Worm (Caenorhabditis elegans) whole organism, young adult: ENCODE measurements around the gene nlp-71.

Experiments
- F33H1.4 ChIP-seq: fragments of 200-800 bp; sonication (Bioruptor generic); IDR thresholded peaks from 2 replicates; pipeline ENCODE4 v1.3.6; 2022; ENCODE audit warnings: missing genetic modification reagents, missing genetic modification characterization, missing compliant biosample characterization
- F37B4.10 ChIP-seq: fragments of 200-800 bp; sonication (Bioruptor generic); IDR thresholded peaks from 2 replicates; pipeline ENCODE4 v1.3.6; 2022; ENCODE audit warnings: missing genetic modification characterization, missing compliant biosample characterization
- F39B2.1 ChIP-seq: fragments of 200-800 bp; sonication (Bioruptor generic); IDR thresholded peaks from 2 replicates; pipeline ENCODE4 v1.3.6; 2022; ENCODE audit warnings: missing genetic modification reagents, missing genetic modification characterization, missing compliant biosample characterization
- K12H6.12 ChIP-seq: fragments of 200-800 bp; sonication (Bioruptor generic); optimal IDR thresholded peaks from 2 replicates; lab custom pipeline; 2018; ENCODE audit warnings: mild to moderate bottlenecking, missing genetic modification characterization, missing compliant biosample characterization
- Y53F4B.3 ChIP-seq: fragments of 200-800 bp; sonication (Bioruptor generic); IDR thresholded peaks from 2 replicates; pipeline ENCODE4 v1.3.6; 2022; ENCODE audit warnings: missing genetic modification reagents, missing genetic modification characterization, missing compliant biosample characterization
- ZK185.1 ChIP-seq: sonication (generic microtip); optimal IDR thresholded peaks from 2 replicates; lab custom pipeline; 2016; ENCODE audit warnings: mild to moderate bottlenecking, missing genetic modification characterization, missing compliant biosample characterization; ENCODE audit not compliant: poor library complexity, severe bottlenecking
- aptf-2 ChIP-seq: fragments of 200-800 bp; sonication (Bioruptor generic); conservative IDR thresholded peaks from 2 replicates; pipeline ENCODE4 v1.3.6; 2022; ENCODE audit warnings: missing genetic modification reagents, missing genetic modification characterization, missing compliant biosample characterization
- athp-1 ChIP-seq: sonication (generic microtip); optimal IDR thresholded peaks from 2 replicates; lab custom pipeline; 2017; ENCODE audit warnings: mild to moderate bottlenecking, missing genetic modification characterization, missing compliant biosample characterization
- attf-5 ChIP-seq: fragments of 200-800 bp; sonication (Bioruptor generic); optimal IDR thresholded peaks from 2 replicates; lab custom pipeline; 2018; ENCODE audit warnings: mild to moderate bottlenecking, missing genetic modification characterization, missing compliant biosample characterization
- attf-6 ChIP-seq: fragments of 200-800 bp; sonication (Bioruptor generic); IDR thresholded peaks from 2 replicates; pipeline ENCODE4 v1.3.6; 2022; ENCODE audit warnings: missing genetic modification reagents, missing genetic modification characterization, missing compliant biosample characterization
- bed-1 ChIP-seq: fragments of 200-800 bp; sonication (Bioruptor generic); IDR thresholded peaks from 2 replicates; pipeline ENCODE4 v1.3.6; 2022; ENCODE audit warnings: missing genetic modification reagents, missing genetic modification characterization, missing compliant biosample characterization
- ccch-3 ChIP-seq: fragments of 200-800 bp; sonication (Bioruptor generic); optimal IDR thresholded peaks from 2 replicates; lab custom pipeline; 2018; ENCODE audit warnings: mild to moderate bottlenecking, missing genetic modification characterization, missing compliant biosample characterization
- cebp-2 ChIP-seq: fragments of 200-800 bp; sonication (Bioruptor generic); IDR thresholded peaks from 2 replicates; pipeline ENCODE4 v1.3.6; 2022; ENCODE audit warnings: missing genetic modification characterization, missing compliant biosample characterization
- ceh-100 ChIP-seq: fragments of 200-800 bp; sonication (Bioruptor generic); IDR thresholded peaks from 2 replicates; pipeline ENCODE4 v1.3.6; 2022; ENCODE audit warnings: missing genetic modification reagents, missing genetic modification characterization, missing compliant biosample characterization
- ceh-40 ChIP-seq: fragments of 200-800 bp; sonication (Bioruptor generic); IDR thresholded peaks from 2 replicates; pipeline ENCODE4 v1.3.6; 2022; ENCODE audit warnings: missing genetic modification characterization, missing compliant biosample characterization
- dox-1 ChIP-seq: fragments of 200-800 bp; sonication (Bioruptor generic); IDR thresholded peaks from 2 replicates; pipeline ENCODE4 v1.3.6; 2022; ENCODE audit warnings: missing genetic modification reagents, missing genetic modification characterization, missing compliant biosample characterization
- egl-44 ChIP-seq: fragments of 200-800 bp; sonication (Bioruptor generic); IDR thresholded peaks from 2 replicates; pipeline ENCODE4 v1.3.6; 2022; ENCODE audit warnings: missing genetic modification reagents, missing genetic modification characterization, missing compliant biosample characterization
- ekl-4 ChIP-seq: fragments of 200-800 bp; sonication (Bioruptor generic); IDR thresholded peaks from 2 replicates; pipeline ENCODE4 v1.3.6; 2022; ENCODE audit warnings: missing genetic modification reagents, missing genetic modification characterization, missing compliant biosample characterization
- fkh-3 ChIP-seq: sonication (generic microtip); optimal IDR thresholded peaks from 2 replicates; lab custom pipeline; 2016; ENCODE audit warnings: mild to moderate bottlenecking, missing genetic modification characterization, missing compliant biosample characterization
- lag-1 ChIP-seq: fragments of 200-800 bp; sonication (Bioruptor generic); IDR thresholded peaks from 2 replicates; pipeline ENCODE4 v1.3.6; 2022; ENCODE audit warnings: missing genetic modification reagents, missing genetic modification characterization, missing compliant biosample characterization
- lin-26 ChIP-seq: fragments of 200-800 bp; sonication (Bioruptor generic); IDR thresholded peaks from 2 replicates; pipeline ENCODE4 v1.3.6; 2022; ENCODE audit warnings: missing genetic modification reagents, missing genetic modification characterization, missing compliant biosample characterization
- madf-10 ChIP-seq: sonication (generic microtip); optimal IDR thresholded peaks from 2 replicates; lab custom pipeline; 2016; ENCODE audit warnings: mild to moderate bottlenecking, missing genetic modification characterization, missing compliant biosample characterization
- madf-6 ChIP-seq: fragments of 200-800 bp; sonication (Bioruptor generic); IDR thresholded peaks from 2 replicates; pipeline ENCODE4 v1.3.6; 2022; ENCODE audit warnings: missing genetic modification reagents, missing genetic modification characterization, missing compliant biosample characterization
- madf-8 ChIP-seq: fragments of 200-800 bp; sonication (Bioruptor generic); conservative IDR thresholded peaks from 2 replicates; pipeline ENCODE4 v1.3.6; 2022; ENCODE audit warnings: missing genetic modification reagents, missing genetic modification characterization, missing compliant biosample characterization
- nfya-1 ChIP-seq: sonication (generic microtip); optimal IDR thresholded peaks from 2 replicates; lab custom pipeline; 2017; ENCODE audit warnings: antibody characterized with exemption, missing compliant biosample characterization, missing genetic modification characterization, borderline replicate concordance; ENCODE audit not compliant: insufficient read depth
- nhr-27 ChIP-seq: fragments of 200-800 bp; sonication (Bioruptor generic); optimal IDR thresholded peaks from 2 replicates; lab custom pipeline; 2018; ENCODE audit warnings: mild to moderate bottlenecking, missing genetic modification characterization, moderate library complexity, missing compliant biosample characterization
- nhr-90 ChIP-seq: sonication (generic microtip); optimal IDR thresholded peaks from 2 replicates; lab custom pipeline; 2016; ENCODE audit warnings: missing genotype, mild to moderate bottlenecking, missing genetic modification characterization, missing compliant biosample characterization
- pha-4 ChIP-seq: fragments of 150-350 bp; sonication (generic microtip); optimal IDR thresholded peaks from 2 replicates; lab custom pipeline; 2014; ENCODE audit warnings: missing biosample characterization, missing genetic modification reagents, missing genetic modification characterization
- rec-8 ChIP-seq, 2 experiments: sonication (generic microtip); optimal IDR thresholded peaks; 2 replicates each; lab custom pipeline; 2016; ENCODE audit warnings: mild to moderate bottlenecking in 2 of 2, missing genetic modification characterization in 2 of 2, missing genetic modification reagents in 2 of 2, missing genotype in 2 of 2, missing biosample characterization in 1 of 2, missing compliant biosample characterization in 1 of 2, moderate library complexity in 1 of 2
- repo-1 ChIP-seq: sonication (generic microtip); optimal IDR thresholded peaks from 2 replicates; lab custom pipeline; 2017; ENCODE audit warnings: mild to moderate bottlenecking, missing genetic modification characterization, missing compliant biosample characterization
- snpc-1.1 ChIP-seq: sonication (generic microtip); optimal IDR thresholded peaks from 2 replicates; lab custom pipeline; 2017; ENCODE audit warnings: missing genetic modification characterization, mild to moderate bottlenecking, missing compliant biosample characterization, antibody characterized with exemption, moderate library complexity, missing genotype, missing genetic modification reagents; ENCODE audit not compliant: insufficient read depth
- snpc-3.4 ChIP-seq: sonication (generic microtip); optimal IDR thresholded peaks from 2 replicates; lab custom pipeline; 2017; ENCODE audit warnings: missing genetic modification characterization, mild to moderate bottlenecking, missing compliant biosample characterization, antibody characterized with exemption, moderate library complexity, missing genotype, missing genetic modification reagents
- snpc-4 ChIP-seq, 5 experiments: fragments of 150-350 bp in 1 of 5; sonication (generic microtip) in 4 of 5; optimal IDR thresholded peaks; 2 replicates each; lab custom pipeline; 2014 to 2018; ENCODE audit warnings: missing genetic modification characterization in 5 of 5, missing biosample characterization in 3 of 5, antibody characterized with exemption in 2 of 5, mild to moderate bottlenecking in 2 of 5, missing compliant biosample characterization in 2 of 5, missing genotype in 2 of 5, moderate library complexity in 2 of 5, missing genetic modification reagents in 1 of 5
- tbp1 ChIP-seq: fragments of 200-800 bp; sonication (Bioruptor generic); optimal IDR thresholded peaks from 2 replicates; lab custom pipeline; 2018; ENCODE audit warnings: mild to moderate bottlenecking, missing genetic modification characterization, missing compliant biosample characterization
- ztf-22 ChIP-seq: fragments of 200-800 bp; sonication (Bioruptor generic); optimal IDR thresholded peaks from 2 replicates; lab custom pipeline; 2018; ENCODE audit warnings: mild to moderate bottlenecking, missing genetic modification characterization, moderate library complexity, missing compliant biosample characterization
- ztf-25 ChIP-seq: fragments of 200-800 bp; sonication (Bioruptor generic); IDR thresholded peaks from 2 replicates; pipeline ENCODE4 v1.3.6; 2022; ENCODE audit warnings: missing genetic modification reagents, missing genetic modification characterization, missing compliant biosample characterization
- ztf-26 ChIP-seq: sonication (generic microtip); optimal IDR thresholded peaks from 2 replicates; lab custom pipeline; 2017; ENCODE audit warnings: missing genetic modification characterization, missing compliant biosample characterization
- ztf-28 ChIP-seq: fragments of 200-800 bp; sonication (Bioruptor generic); IDR thresholded peaks from 2 replicates; pipeline ENCODE4 v1.3.6; 2022; ENCODE audit warnings: missing genetic modification reagents, missing genetic modification characterization, missing compliant biosample characterization

nlp-71 gene

DNA sequence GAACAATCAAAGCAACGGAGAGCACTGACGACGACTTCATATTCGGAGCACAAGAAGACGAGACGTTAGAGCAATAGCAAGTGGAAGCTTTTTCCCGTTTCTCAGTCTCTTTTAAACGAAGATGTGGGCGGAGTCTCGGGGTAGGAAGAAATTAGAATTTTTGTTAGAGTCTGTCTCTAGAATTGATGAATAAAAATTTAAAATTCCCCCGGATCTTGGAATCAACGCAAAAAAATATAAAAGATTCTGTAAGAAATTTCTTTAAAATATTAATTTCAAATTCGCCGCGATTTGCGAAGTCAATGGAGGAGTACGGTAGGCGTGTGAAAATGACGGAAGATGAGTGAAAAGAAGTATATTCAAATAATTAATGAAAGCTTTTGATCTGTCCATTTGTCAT, at the start of gene nlp-71:
Gene nlp-71, minus strand, starts transcription at position 101 of the 400 bp plus-strand sequence.
- TF ChIP-seq aptf-2 (GFP tag; lab: Robert Waterston, UW): no peak
- no peak for TF ChIP-seq ceh-40 (GFP tag; lab: Robert Waterston, UW)
- TF ChIP-seq rec-8 (tag; optimal IDR thresholded peaks at IDR 0.05; lab: Kevin White, UChicago): no peak
- TF ChIP-seq nhr-27: no peak
- TF ChIP-seq dox-1 (GFP tag; lab: Robert Waterston, UW): no peak
- TF ChIP-seq ccch-3 (GFP tag; lab: Kevin White, UChicago): no peak
- TF ChIP-seq attf-6 (GFP tag; lab: Robert Waterston, UW): no peak
- TF ChIP-seq ztf-28 (GFP tag; lab: Robert Waterston, UW): no peak
- no peak for TF ChIP-seq nfya-1 (tag; lab: Kevin White, UChicago)
- no peak for TF ChIP-seq pha-4 (tag; lab: Kevin White, UChicago)
- TF ChIP-seq nhr-90 (tag; lab: Kevin White, UChicago): no peak
- no peak for TF ChIP-seq attf-5 (GFP tag; lab: Kevin White, UChicago)
- no peak for TF ChIP-seq repo-1 (tag; lab: Kevin White, UChicago)
- TF ChIP-seq Y53F4B.3: no peak
- no peak for TF ChIP-seq F39B2.1 (GFP tag; lab: Robert Waterston, UW)

DNA sequence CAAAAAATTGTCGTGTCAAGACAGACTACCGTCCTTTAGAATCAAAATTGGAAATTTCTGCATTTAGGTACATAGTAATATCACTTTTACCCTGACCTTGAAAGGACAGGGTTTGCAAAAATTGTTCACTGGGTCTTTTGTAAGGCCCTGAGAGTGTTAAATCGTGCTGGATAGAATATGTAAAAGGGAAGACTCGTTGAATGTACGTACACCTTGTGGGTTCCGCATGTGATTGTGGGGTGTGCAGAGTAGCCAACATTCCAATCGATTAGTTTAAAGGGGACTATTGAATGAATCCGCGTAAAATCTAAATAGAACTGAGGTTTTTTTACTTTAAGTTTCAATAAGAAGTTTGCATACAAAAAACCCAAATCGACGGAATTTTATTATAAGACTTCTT, 47.2 kb upstream of the nlp-71 start:
- no peak for TF ChIP-seq madf-10
- TF ChIP-seq bed-1: no peak
- no peak for TF ChIP-seq fkh-3 (tag; lab: Kevin White, UChicago)
- TF ChIP-seq snpc-4 (GFP tag; optimal IDR thresholded peaks at IDR 0.05; lab: Kevin White, UChicago): peak; percentile 69
- TF ChIP-seq snpc-4 (tag; optimal IDR thresholded peaks at IDR 0.05; lab: Kevin White, UChicago): peak; percentile 66 to 77 (median 73)
- peak; percentile 57; the same call in 1 of the 2 replicates for TF ChIP-seq attf-6 (GFP tag; lab: Robert Waterston, UW)
- TF ChIP-seq ztf-26 (tag; lab: Kevin White, UChicago): no peak
- TF ChIP-seq snpc-1.1 (tag; lab: Kevin White, UChicago): peak; percentile 79
- TF ChIP-seq, all 124 proteins: peak for 3

DNA sequence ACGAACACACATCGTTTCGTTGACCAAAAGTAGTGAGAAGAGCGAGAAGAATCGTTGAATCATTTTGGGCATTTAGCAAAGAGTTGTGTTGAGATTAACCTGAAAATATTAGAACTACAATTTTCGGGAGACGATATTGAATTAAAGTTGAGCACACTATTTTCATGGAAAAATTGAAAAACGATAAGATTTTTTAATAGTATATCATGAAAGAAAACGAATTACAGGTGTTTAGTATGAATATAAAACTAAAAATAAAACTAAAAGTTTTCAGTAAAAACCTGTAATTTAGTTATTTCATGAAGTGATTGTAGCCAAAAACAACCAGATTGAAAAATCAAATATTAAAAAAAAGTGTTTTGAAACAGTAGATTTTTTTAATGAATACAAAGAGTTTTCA, 44.1 kb upstream of the nlp-71 start, which contains the start of gene lgc-10:
Gene lgc-10, minus strand, starts transcription at position 101 of the 400 bp plus-strand sequence.
- TF ChIP-seq snpc-3.4 (no peak), attf-5 (GFP tag; lab: Kevin White, UChicago) (no peak), madf-8 (no peak), F33H1.4 (GFP tag; lab: Robert Waterston, UW) (no peak), madf-6 (GFP tag; lab: Robert Waterston, UW) (no peak), ekl-4 (no peak), ztf-25 (GFP tag; lab: Robert Waterston, UW) (no peak), lag-1 (GFP tag; lab: Robert Waterston, UW) (no peak), pha-4 (tag; lab: Kevin White, UChicago) (no peak), athp-1 (tag; lab: Kevin White, UChicago) (no peak), ceh-100 (GFP tag; lab: Robert Waterston, UW) (no peak), tbp1 (no peak), egl-44 (GFP tag; lab: Robert Waterston, UW) (no peak), ztf-22 (GFP tag; lab: Kevin White, UChicago) (no peak), cebp-2 (no peak), lin-26 (no peak), K12H6.12 (tag; lab: Kevin White, UChicago) (no peak), F37B4.10 (GFP tag; lab: Robert Waterston, UW) (no peak), ZK185.1 (tag; lab: Kevin White, UChicago) (no peak)
